Worm (Caenorhabditis elegans) whole organism, midembryonic: ENCODE data around the gene srab-16.

Experiments
- T22C8.4 ChIP-seq: fragments of 200-800 bp; sonication (Bioruptor generic); IDR thresholded peaks from 2 replicates; pipeline ENCODE4 v1.3.6; 2022; ENCODE audit warnings: missing genetic modification characterization, missing compliant biosample characterization
- cog-1 ChIP-seq: sonication (generic microtip); optimal IDR thresholded peaks from 2 replicates; lab custom pipeline; 2016; ENCODE audit warnings: missing genetic modification characterization, missing compliant biosample characterization
- flt-1 ChIP-seq: fragments of 200-800 bp; sonication (Bioruptor generic); IDR thresholded peaks from 2 replicates; pipeline ENCODE4 v1.3.6; 2022; ENCODE audit warnings: missing genetic modification characterization, missing compliant biosample characterization
- klf-2 ChIP-seq: fragments of 200-800 bp; sonication (Bioruptor generic); conservative IDR thresholded peaks from 2 replicates; pipeline ENCODE4 v1.3.6; 2022; ENCODE audit warnings: missing genetic modification reagents, missing genetic modification characterization, missing compliant biosample characterization
- med-1 ChIP-seq: sonication (generic microtip); optimal IDR thresholded peaks from 2 replicates; lab custom pipeline; 2017; ENCODE audit warnings: missing genetic modification characterization, mild to moderate bottlenecking, missing compliant biosample characterization, antibody characterized with exemption, missing genetic modification reagents; ENCODE audit not compliant: insufficient read depth
- ref-1 ChIP-seq: fragments of 200-800 bp; sonication (Bioruptor generic); conservative IDR thresholded peaks from 2 replicates; pipeline ENCODE4 v1.3.6; 2022; ENCODE audit warnings: missing genetic modification reagents, missing genetic modification characterization, missing compliant biosample characterization
- ztf-23 ChIP-seq: fragments of 200-800 bp; sonication (Bioruptor generic); IDR thresholded peaks from 2 replicates; pipeline ENCODE4 v1.3.6; 2022; ENCODE audit warnings: missing genetic modification reagents, missing genetic modification characterization, missing compliant biosample characterization
- ztf-29 ChIP-seq: fragments of 200-800 bp; sonication (Bioruptor generic); IDR thresholded peaks from 2 replicates; pipeline ENCODE4 v1.3.6; 2022; ENCODE audit warnings: missing genetic modification reagents, missing genetic modification characterization, missing compliant biosample characterization

- TF ChIP-seq flt-1 (GFP tag; lab: Robert Waterston, UW) (no peak), klf-2 (GFP tag; lab: Robert Waterston, UW) (no peak), ref-1 (GFP tag; lab: Robert Waterston, UW) (no peak), ztf-29 (GFP tag; lab: Robert Waterston, UW) (no peak), T22C8.4 (no peak), ztf-23 (GFP tag; lab: Robert Waterston, UW) (no peak), med-1 (no peak), cog-1 (tag; lab: Kevin White, UChicago) (no peak)
Measured at ce11 chrV:801555-802060, 19.1 kb downstream of the srab-16 start.
